Worm (Caenorhabditis elegans) whole organism, early embryonic: Measurements from ENCODE around the gene F15G9.6.

ENCODE experiments used
- B0310.2 ChIP-seq: sonication (generic microtip); optimal IDR thresholded peaks from 2 replicates; lab custom pipeline; 2016; ENCODE audit warnings: mild to moderate bottlenecking, missing genetic modification characterization, missing compliant biosample characterization
- F13C5.2 ChIP-seq: sonication (generic microtip); optimal IDR thresholded peaks from 2 replicates; lab custom pipeline; 2017; ENCODE audit warnings: mild to moderate bottlenecking, missing genetic modification characterization, inconsistent platforms, missing compliant biosample characterization
- aly-1 ChIP-seq: sonication (generic microtip); optimal IDR thresholded peaks from 2 replicates; lab custom pipeline; 2016; ENCODE audit warnings: missing genetic modification characterization, missing compliant biosample characterization
- ama-1 ChIP-seq: fragments of 150-350 bp; optimal IDR thresholded peaks from 2 replicates; lab custom pipeline; 2014
- ceh-13 ChIP-seq: fragments of 200-800 bp; sonication (Bioruptor generic); optimal IDR thresholded peaks from 2 replicates; lab custom pipeline; 2018; ENCODE audit warnings: mild to moderate bottlenecking, missing genetic modification characterization, missing compliant biosample characterization
- ceh-36 ChIP-seq: sonication (generic microtip); optimal IDR thresholded peaks from 2 replicates; lab custom pipeline; 2016; ENCODE audit warnings: missing genetic modification characterization, inconsistent platforms, missing compliant biosample characterization
- ets-7 ChIP-seq: sonication (generic microtip); optimal IDR thresholded peaks from 2 replicates; lab custom pipeline; 2016; ENCODE audit warnings: missing genotype, missing genetic modification characterization, missing compliant biosample characterization
- flt-1 ChIP-seq: fragments of 200-800 bp; sonication (Bioruptor generic); IDR thresholded peaks from 2 replicates; pipeline ENCODE4 v1.3.6; 2022; ENCODE audit warnings: missing genetic modification characterization, missing compliant biosample characterization
- hmbx-1 ChIP-seq: sonication (generic microtip); optimal IDR thresholded peaks from 2 replicates; lab custom pipeline; 2016; ENCODE audit warnings: mild to moderate bottlenecking, missing genetic modification characterization, missing compliant biosample characterization
- hmg-4 ChIP-seq: fragments of 200-800 bp; sonication (Bioruptor generic); optimal IDR thresholded peaks from 2 replicates; lab custom pipeline; 2018; ENCODE audit warnings: mild to moderate bottlenecking, missing genetic modification characterization, missing compliant biosample characterization
- hnd-1 ChIP-seq: sonication (generic microtip); optimal IDR thresholded peaks from 2 replicates; lab custom pipeline; 2016; ENCODE audit warnings: missing genetic modification characterization, missing compliant biosample characterization
- pes-1 ChIP-seq: fragments of 200-800 bp; sonication (Bioruptor generic); IDR thresholded peaks from 2 replicates; pipeline ENCODE4 v1.3.6; 2022; ENCODE audit warnings: missing genetic modification reagents, missing genetic modification characterization, missing compliant biosample characterization
- scrt-1 ChIP-seq: fragments of 200-800 bp; sonication (Bioruptor generic); IDR thresholded peaks from 2 replicates; pipeline ENCODE4 v1.3.6; 2022; ENCODE audit warnings: missing genetic modification characterization, missing compliant biosample characterization
- sea-1 ChIP-seq: fragments of 200-800 bp; sonication (Bioruptor generic); conservative IDR thresholded peaks from 2 replicates; pipeline ENCODE4 v1.3.6; 2022; ENCODE audit warnings: missing genetic modification characterization, missing compliant biosample characterization
- tbx-11 ChIP-seq: fragments of 200-800 bp; sonication (Bioruptor generic); IDR thresholded peaks from 2 replicates; pipeline ENCODE4 v1.3.6; 2022; ENCODE audit warnings: missing genetic modification characterization, missing compliant biosample characterization
- tbx-37 ChIP-seq: fragments of 200-800 bp; sonication (Bioruptor generic); conservative IDR thresholded peaks from 2 replicates; pipeline ENCODE4 v1.3.6; 2022; ENCODE audit warnings: missing genetic modification reagents, missing genetic modification characterization, missing compliant biosample characterization
- tra-4 ChIP-seq: sonication (generic microtip); optimal IDR thresholded peaks from 2 replicates; lab custom pipeline; 2017; ENCODE audit warnings: missing genetic modification characterization, missing compliant biosample characterization

The F15G9.6 gene

DNA sequence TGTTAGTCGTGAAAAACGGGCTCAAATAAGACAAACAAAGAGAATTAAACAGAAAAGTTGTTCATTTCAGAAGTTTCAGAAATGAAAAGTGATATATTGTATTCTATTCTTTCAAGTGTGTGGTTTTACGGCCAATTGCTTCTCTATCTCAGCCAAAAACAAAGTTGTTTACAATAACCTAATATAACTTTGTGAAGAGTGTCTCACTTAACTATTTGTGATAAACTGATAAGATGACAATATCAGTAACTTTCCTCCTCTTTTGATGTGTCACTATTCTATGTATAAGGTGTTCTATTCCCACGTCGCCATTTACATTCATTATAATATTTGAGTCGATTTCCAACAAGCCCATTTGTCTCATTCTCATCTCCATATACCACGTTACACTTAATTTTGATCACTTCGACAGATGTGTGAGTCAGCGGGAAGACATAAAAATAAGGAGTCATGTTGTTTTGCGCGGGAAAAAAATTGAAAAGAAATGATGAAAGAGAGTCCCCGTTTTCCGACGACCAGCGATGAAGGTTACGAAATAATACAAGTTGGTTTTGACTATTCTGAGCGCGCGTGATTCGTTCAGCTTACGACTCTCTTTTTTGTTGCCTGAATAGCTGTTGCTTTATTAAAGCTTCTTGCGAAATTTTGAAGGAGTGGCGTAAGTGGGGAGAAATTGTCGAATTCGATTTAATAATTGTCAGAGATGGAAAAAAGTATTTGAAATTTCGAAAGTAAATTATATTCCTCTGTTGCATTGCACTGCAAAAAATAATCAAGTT lies 4.1 kb upstream of the F15G9.6 start:
- TF ChIP-seq ets-7 (tag; lab: Kevin White, UChicago) (no peak), ceh-13 (GFP tag; lab: Kevin White, UChicago) (no peak), tbx-37 (GFP tag; lab: Robert Waterston, UW) (no peak), tbx-11 (GFP tag; lab: Robert Waterston, UW) (no peak), hmbx-1 (no peak), flt-1 (no peak), ceh-36 (tag; lab: Kevin White, UChicago) (no peak), pes-1 (GFP tag; lab: Robert Waterston, UW) (no peak), B0310.2 (no peak), hmg-4 (GFP tag; lab: Kevin White, UChicago) (no peak)

DNA sequence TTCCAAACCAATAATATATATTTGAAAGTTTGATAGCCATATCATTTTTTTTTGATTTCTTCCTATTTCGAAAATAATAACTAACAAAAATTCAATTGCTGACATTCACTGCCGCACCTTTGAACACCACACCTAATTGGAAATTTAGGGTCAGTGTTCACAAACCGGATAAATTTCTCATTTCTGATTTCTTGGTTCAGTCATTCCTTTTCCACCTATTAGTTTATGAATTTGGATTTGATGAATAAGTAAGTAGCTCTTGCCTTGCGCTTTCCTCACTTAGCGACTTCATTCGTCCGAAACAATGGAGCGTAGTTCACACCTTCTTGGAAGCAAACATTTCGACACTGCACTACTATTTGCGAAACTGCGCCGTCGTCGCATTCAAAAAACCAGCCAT lies 3.5 kb upstream of the F15G9.6 start, which contains the start of gene F15G9.1:
Gene F15G9.1 (plus strand): TSS at position 301 of the 400 bp plus-strand sequence.
- TF ChIP-seq pes-1 (GFP tag; lab: Robert Waterston, UW) (no peak), B0310.2 (no peak), hmbx-1 (no peak), hnd-1 (tag; lab: Kevin White, UChicago) (no peak), tbx-11 (GFP tag; lab: Robert Waterston, UW) (no peak)

DNA sequence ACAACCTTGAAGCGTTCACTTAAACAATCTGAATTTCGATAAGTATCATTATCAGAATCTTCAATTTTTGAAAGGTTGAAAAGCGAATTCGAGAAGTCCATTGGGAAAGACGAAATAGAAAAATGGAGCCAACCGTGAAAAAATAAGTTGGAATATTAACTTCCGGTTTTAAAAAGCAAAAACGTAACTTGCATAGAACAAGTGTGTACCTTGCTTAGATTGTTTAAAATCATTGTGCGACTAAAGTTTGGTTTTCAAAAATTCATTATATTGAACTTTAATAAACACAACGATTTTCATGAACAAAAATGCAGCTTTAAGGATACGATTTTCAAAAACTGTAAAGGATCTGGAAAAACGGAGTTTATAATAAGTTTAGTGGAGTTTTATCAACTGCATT lies 4.1 kb downstream of the F15G9.6 start, which contains the start of gene F15G9.2:
Gene F15G9.2 (minus strand): TSS at position 101 of the 400 bp plus-strand sequence.
- TF ChIP-seq flt-1, result no peak

DNA sequence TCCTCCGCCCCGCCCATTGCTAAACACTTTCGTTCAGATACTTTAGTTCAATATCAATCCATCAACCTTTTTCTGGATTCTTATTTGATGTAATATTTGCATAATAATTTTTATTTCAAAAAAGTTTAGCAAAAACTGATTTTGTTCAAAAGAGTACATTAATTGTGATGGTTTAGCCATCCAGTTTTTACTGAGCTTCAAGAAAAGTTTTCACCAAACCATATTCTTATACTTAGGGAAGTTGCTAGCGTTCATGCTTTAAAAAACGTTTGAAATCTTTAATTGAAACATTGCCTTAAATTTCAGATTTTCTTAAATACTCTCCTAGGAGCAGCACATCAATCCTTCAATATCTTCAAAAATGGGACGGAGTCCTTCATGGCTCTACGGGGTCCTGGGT lies 7.7 kb downstream of the F15G9.6 start, which contains the start of gene him-4:
Gene him-4 (plus strand): TSS at position 301 of the 400 bp plus-strand sequence.
- TF ChIP-seq hmbx-1, result no peak
- no peak for TF ChIP-seq aly-1 (tag; lab: Kevin White, UChicago)
- TF ChIP-seq flt-1, result no peak
- TF ChIP-seq pes-1 (GFP tag; lab: Robert Waterston, UW), result no peak

DNA sequence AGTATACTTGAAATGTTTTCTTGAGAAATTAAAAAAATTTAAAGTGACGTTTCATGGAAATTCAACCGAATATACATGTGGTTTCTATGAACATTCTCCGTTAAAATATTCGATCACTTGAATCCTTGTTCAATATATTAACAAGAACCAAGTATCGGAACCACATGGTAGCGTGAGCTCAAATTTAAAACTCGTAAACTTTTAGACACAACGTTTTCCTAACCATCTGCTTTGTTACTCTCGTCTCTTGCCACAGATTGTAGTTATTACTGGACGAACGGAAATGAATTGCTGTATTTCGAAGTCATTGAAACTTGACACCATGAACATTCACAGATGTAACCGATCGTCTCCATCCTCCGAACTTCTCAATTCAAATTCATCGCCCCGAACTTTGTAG lies 9.5 kb downstream of the F15G9.6 start:
- TF ChIP-seq ceh-13 (GFP tag; lab: Kevin White, UChicago) (no peak), hmbx-1 (no peak), pes-1 (GFP tag; lab: Robert Waterston, UW) (no peak), F13C5.2 (no peak), tbx-11 (GFP tag; lab: Robert Waterston, UW) (no peak), tra-4 (no peak), ceh-36 (tag; lab: Kevin White, UChicago) (no peak), B0310.2 (no peak), tbx-37 (GFP tag; lab: Robert Waterston, UW) (no peak), hmg-4 (GFP tag; lab: Kevin White, UChicago) (no peak)

DNA sequence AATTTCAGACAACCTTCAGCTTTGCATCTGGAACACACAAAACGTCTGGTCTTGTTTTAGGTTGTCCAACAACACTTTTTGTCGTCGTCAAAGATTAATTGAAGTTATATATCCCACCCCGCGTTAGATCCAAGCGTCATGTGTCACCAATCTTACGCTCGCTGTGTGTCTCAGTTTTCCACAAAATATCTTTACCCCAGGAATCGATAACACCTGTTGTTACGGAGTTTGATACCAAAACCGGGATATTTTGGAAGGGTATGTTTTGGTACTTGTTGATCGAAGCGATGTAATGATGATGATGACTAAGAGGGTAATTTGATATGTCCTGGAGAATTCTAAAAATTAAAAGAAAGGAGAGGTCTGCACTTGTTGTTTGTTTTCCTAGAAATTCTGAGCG lies 25.9 kb downstream of the F15G9.6 start:
- TF ChIP-seq F13C5.2 (no peak), sea-1 (GFP tag; lab: Robert Waterston, UW) (no peak), tbx-37 (GFP tag; lab: Robert Waterston, UW) (no peak), ets-7 (tag; lab: Kevin White, UChicago) (no peak), ama-1 (lab: Kevin White, UChicago) (no peak), aly-1 (tag; lab: Kevin White, UChicago) (no peak), B0310.2 (no peak), pes-1 (GFP tag; lab: Robert Waterston, UW) (no peak), hnd-1 (tag; lab: Kevin White, UChicago) (no peak)

DNA sequence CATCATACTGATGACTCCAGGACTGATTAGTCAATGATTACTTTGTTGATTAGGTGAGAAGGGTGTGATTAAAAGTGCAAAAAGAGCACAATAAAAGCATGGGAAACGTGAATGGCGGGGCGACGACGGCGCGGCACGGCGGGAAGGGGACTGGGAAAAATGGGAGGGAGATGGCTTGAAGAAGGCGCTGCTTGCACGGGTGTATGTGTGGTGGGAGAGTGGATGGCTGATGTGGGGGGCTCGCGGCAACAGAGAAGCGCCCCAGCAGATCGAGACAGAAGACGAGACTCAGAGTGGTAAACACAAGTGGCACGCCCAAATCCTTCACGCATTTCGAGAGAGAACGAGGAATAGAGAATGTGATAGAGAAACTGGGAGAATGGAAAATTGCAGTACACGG lies 28.2 kb downstream of the F15G9.6 start, which contains the start of gene F15G9.5:
Gene F15G9.5 (minus strand): TSS at position 159 of the 400 bp plus-strand sequence.
- TF ChIP-seq tbx-11 (GFP tag; lab: Robert Waterston, UW) (no peak), flt-1 (no peak), hnd-1 (tag; lab: Kevin White, UChicago) (no peak), ceh-36 (tag; lab: Kevin White, UChicago) (no peak), aly-1 (tag; lab: Kevin White, UChicago) (no peak), ceh-13 (GFP tag; lab: Kevin White, UChicago) (no peak), hmbx-1 (no peak), B0310.2 (no peak), hmg-4 (GFP tag; lab: Kevin White, UChicago) (peak; percentile 32), F13C5.2 (peak; percentile 49), pes-1 (GFP tag; lab: Robert Waterston, UW) (no peak), ama-1 (lab: Kevin White, UChicago) (no peak)

DNA sequence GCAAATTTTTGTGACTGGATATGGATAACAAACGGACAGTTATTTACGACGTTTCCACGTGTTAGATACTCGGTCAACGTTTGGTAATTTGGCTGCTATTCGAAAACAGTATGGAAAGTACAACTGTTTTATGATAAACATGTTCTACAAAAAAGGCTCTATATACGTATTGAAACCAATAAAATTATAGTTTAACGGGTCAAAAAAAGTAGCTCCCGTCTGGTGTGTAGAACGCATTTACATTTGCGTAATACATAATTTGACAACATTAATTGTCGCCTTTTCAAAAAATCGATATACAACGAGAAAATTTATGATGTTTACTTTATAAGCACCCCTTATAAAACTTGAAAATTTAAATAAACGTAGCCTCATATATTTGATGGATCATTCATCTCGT lies 32.5 kb downstream of the F15G9.6 start:
- TF ChIP-seq hmg-4 (GFP tag; lab: Kevin White, UChicago) (no peak), F13C5.2 (no peak), tra-4 (no peak), hnd-1 (tag; lab: Kevin White, UChicago) (no peak), scrt-1 (GFP tag; lab: Robert Waterston, UW) (no peak), aly-1 (tag; lab: Kevin White, UChicago) (no peak), ceh-13 (GFP tag; lab: Kevin White, UChicago) (no peak), hmbx-1 (no peak), flt-1 (no peak)
